Worm (Caenorhabditis elegans) whole organism, late embryonic: Measurements from ENCODE around the gene rps-18.

Source experiments
- ama-1 ChIP-seq: fragments of 150-350 bp; optimal IDR thresholded peaks from 2 replicates; lab custom pipeline; 2014
- ceh-34 ChIP-seq: sonication (generic microtip); optimal IDR thresholded peaks from 2 replicates; lab custom pipeline; 2016; ENCODE audit warnings: mild to moderate bottlenecking, missing genetic modification characterization, missing compliant biosample characterization
- eyg-1 ChIP-seq: sonication (generic microtip); optimal IDR thresholded peaks from 2 replicates; lab custom pipeline; 2016; ENCODE audit warnings: missing genotype, missing genetic modification characterization, missing compliant biosample characterization
- nhr-11 ChIP-seq: fragments of 150-350 bp; optimal IDR thresholded peaks from 2 replicates; lab custom pipeline; 2014; ENCODE audit warnings: missing biosample characterization, missing genetic modification characterization
- unc-3 ChIP-seq, 2 experiments: fragments of 200-800 bp in 1 of 2; sonication (Bioruptor generic) in 1 of 2; sonication (generic microtip) in 1 of 2; conservative IDR thresholded peaks in 1 of 2; optimal IDR thresholded peaks in 1 of 2; 2 replicates each; pipeline versions ENCODE4 v1.3.6 to Lab custom; 2016 to 2022; ENCODE audit warnings: missing compliant biosample characterization in 2 of 2, missing genetic modification characterization in 2 of 2, missing genetic modification reagents in 1 of 2
- unc-55 ChIP-seq: sonication (generic microtip); optimal IDR thresholded peaks from 2 replicates; lab custom pipeline; 2017; ENCODE audit warnings: missing biosample characterization, missing genetic modification reagents, missing genetic modification characterization

DNA sequence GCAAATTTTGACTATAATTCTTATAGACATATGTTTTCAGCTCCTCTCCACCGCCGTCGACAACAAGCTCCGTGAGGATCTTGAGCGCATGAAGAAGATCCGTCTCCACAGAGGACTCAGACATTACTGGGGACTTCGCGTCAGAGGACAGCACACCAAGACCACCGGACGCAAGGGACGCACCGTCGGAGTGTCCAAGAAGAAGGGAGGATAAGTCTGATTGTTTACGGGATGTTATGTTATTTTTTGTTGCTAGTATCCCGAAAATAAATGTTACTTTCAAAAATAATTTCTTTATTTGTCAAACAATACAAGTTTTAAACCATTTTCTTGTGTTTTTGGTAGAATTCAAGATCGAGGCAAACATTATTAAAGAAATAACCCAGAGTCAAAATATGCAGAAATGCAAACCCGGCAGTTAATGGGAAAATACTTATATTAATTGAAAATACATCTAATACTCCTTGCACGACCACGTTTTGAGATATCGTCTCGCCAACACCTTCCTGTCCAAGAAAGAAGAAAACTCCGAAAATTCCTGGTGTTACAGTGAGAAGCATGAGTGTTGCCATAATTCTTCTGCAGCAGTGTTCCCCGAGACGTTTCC, 775 bp downstream of the rps-18 start:
- TF ChIP-seq unc-55, result no peak
- no peak for TF ChIP-seq ceh-34 (tag; lab: Kevin White, UChicago)
- TF ChIP-seq ama-1, result no peak
- no peak for TF ChIP-seq unc-3 (GFP tag; conservative IDR thresholded peaks at IDR 0.05; lab: Robert Waterston, UW)
- TF ChIP-seq unc-3 (tag; optimal IDR thresholded peaks at IDR 0.05; lab: Kevin White, UChicago), result no peak
- no peak for TF ChIP-seq nhr-11 (tag; lab: Kevin White, UChicago)
- TF ChIP-seq eyg-1, result no peak
